Fruit fly (Drosophila melanogaster): ENCODE results near the gene Saf-B.

Saf-B gene

dm6 chr3R:24870389-24871048 is 53.3 kb downstream of the Saf-B start, which contains the start of gene CycB3 (continued):
- peak; percentile 19 for TF ChIP-seq CG4617 (GFP tag; optimal IDR thresholded peaks at IDR 0.05; ENCODE audit: borderline replicate concordance)
- peak; percentile 26 for TF ChIP-seq Jarid2 (GFP tag; optimal IDR thresholded peaks at IDR 0.05)
- no peak for TF ChIP-seq CG8290 (GFP tag; optimal IDR thresholded peaks at IDR 0.05)
- no peak for TF ChIP-seq CG8290 (tag; optimal IDR thresholded peaks at IDR 0.05)
- no peak for TF ChIP-seq CG2129 (GFP tag; IDR thresholded peaks at IDR 0.05; ENCODE audit: partially characterized antibody)
- no peak for TF ChIP-seq dan (GFP tag; IDR thresholded peaks at IDR 0.05)
- TF ChIP-seq CG1529 (GFP tag; optimal IDR thresholded peaks at IDR 0.05): no peak
- no peak for TF ChIP-seq Gsc (GFP tag; IDR thresholded peaks at IDR 0.05)
- peak; percentile 2 for TF ChIP-seq Dad (GFP tag; optimal IDR thresholded peaks at IDR 0.05)
- TF ChIP-seq NC2β (GFP tag; optimal IDR thresholded peaks at IDR 0.05): peak; percentile 51
- TF ChIP-seq CG10543 (GFP tag; optimal IDR thresholded peaks at IDR 0.05): no peak
- peak; percentile 16 for TF ChIP-seq grau (tag; optimal IDR thresholded peaks at IDR 0.05)
- no peak for TF ChIP-seq bigmax (GFP tag; optimal IDR thresholded peaks at IDR 0.05)
- TF ChIP-seq CG11504 (tag; optimal IDR thresholded peaks at IDR 0.05): no peak
- peak; percentile 71 for TF ChIP-seq HmgZ (tag; optimal IDR thresholded peaks at IDR 0.05)
- TF ChIP-seq CG32772 (GFP tag; IDR thresholded peaks at IDR 0.05): no peak
- no peak for TF ChIP-seq CG8944 (GFP tag; optimal IDR thresholded peaks at IDR 0.05)
- peak; percentile 8 for TF ChIP-seq CG33557 (GFP tag; optimal IDR thresholded peaks at IDR 0.05)
- TF ChIP-seq CG5245 (GFP tag; optimal IDR thresholded peaks at IDR 0.05): no peak
- peak; percentile 7 for TF ChIP-seq CG4854 (GFP tag; optimal IDR thresholded peaks at IDR 0.05)
- no peak for TF ChIP-seq Oaz (GFP tag; IDR thresholded peaks at IDR 0.05)
- TF ChIP-seq ttk (GFP tag; IDR thresholded peaks at IDR 0.05): peak; percentile 20; the same call in 1 of the 2 replicates
- TF ChIP-seq CG9609 (GFP tag; optimal IDR thresholded peaks at IDR 0.05): no peak
- TF ChIP-seq nom (GFP tag; optimal IDR thresholded peaks at IDR 0.05): peak; percentile 16
- no peak for TF ChIP-seq CG6689 (GFP tag; IDR thresholded peaks at IDR 0.05)
- no peak for TF ChIP-seq CG2889 (GFP tag; IDR thresholded peaks at IDR 0.05)
- no peak for TF ChIP-seq az2 (GFP tag; optimal IDR thresholded peaks at IDR 0.05)
- no peak for TF ChIP-seq Hey (tag; optimal IDR thresholded peaks at IDR 0.05)
- peak; percentile 89 for TF ChIP-seq CG17186 (GFP tag; optimal IDR thresholded peaks at IDR 0.05)
- TF ChIP-seq Lhr (GFP tag; optimal IDR thresholded peaks at IDR 0.05): peak; percentile 43
- peak in 1 of 2 experiments; percentile 33 for TF ChIP-seq tll (GFP tag; optimal IDR thresholded peaks at IDR 0.05)
- TF ChIP-seq Med (GFP tag): peak; percentile 88
- TF ChIP-seq zfh1 (GFP tag; IDR thresholded peaks at IDR 0.05): peak; percentile 43; the same call in 1 of the 3 replicates
- no peak for TF ChIP-seq CG18764 (GFP tag; optimal IDR thresholded peaks at IDR 0.05)
- no peak for TF ChIP-seq Mad (GFP tag; optimal IDR thresholded peaks at IDR 0.05)
- no peak for TF ChIP-seq slp2 (GFP tag; optimal IDR thresholded peaks at IDR 0.05)
- TF ChIP-seq dm (GFP tag; optimal IDR thresholded peaks at IDR 0.05): peak; percentile 53
- TF ChIP-seq disco-r (GFP tag; optimal IDR thresholded peaks at IDR 0.05): no peak
- no peak for TF ChIP-seq CG8478 (optimal IDR thresholded peaks at IDR 0.05)
- TF ChIP-seq D19A (tag; optimal IDR thresholded peaks at IDR 0.05): no peak
- TF ChIP-seq Nf-YC (tag; optimal IDR thresholded peaks at IDR 0.05): no peak
- peak; percentile 11 for TF ChIP-seq CG1233 (GFP tag; optimal IDR thresholded peaks at IDR 0.05)
- no peak for TF ChIP-seq sc (optimal IDR thresholded peaks at IDR 0.05)
- no peak for TF ChIP-seq sc (GFP tag; optimal IDR thresholded peaks at IDR 0.05)
- TF ChIP-seq cas (GFP tag; IDR thresholded peaks at IDR 0.05): no peak
- no peak for TF ChIP-seq Fer3 (tag; optimal IDR thresholded peaks at IDR 0.05)
- peak; percentile 91 for TF ChIP-seq phol (tag; optimal IDR thresholded peaks at IDR 0.05)
- TF ChIP-seq CG7745 (tag; optimal IDR thresholded peaks at IDR 0.05): no peak
- no peak for TF ChIP-seq CG15696 (tag; optimal IDR thresholded peaks at IDR 0.05)
- peak; percentile 47 for TF ChIP-seq CG10267 (tag; optimal IDR thresholded peaks at IDR 0.05)
- no peak for TF ChIP-seq C15 (GFP tag; IDR thresholded peaks at IDR 0.05)

All from whole organism, embryonic.